Fruit fly (Drosophila melanogaster) whole organism, wandering third instar larva: ENCODE measurements around the gene Pcif1.

Experiments
- Abd-B ChIP-seq: fragments of >200 bp; optimal IDR thresholded peaks from 2 replicates; lab custom pipeline; 2017; ENCODE audit warnings: missing biosample characterization, missing genetic modification characterization
- CG32264 ChIP-seq: fragments of 200-800 bp; sonication (Bioruptor generic); optimal IDR thresholded peaks from 2 replicates; lab custom pipeline; 2016; ENCODE audit warnings: missing biosample characterization, missing genetic modification characterization
- CG9705 ChIP-seq: fragments of 200-800 bp; sonication (Bioruptor generic); optimal IDR thresholded peaks from 2 replicates; lab custom pipeline; 2018; ENCODE audit warnings: missing biosample characterization, mild to moderate bottlenecking, missing genetic modification characterization
- CrebA ChIP-seq: fragments of 200-800 bp; sonication (Bioruptor generic); optimal IDR thresholded peaks from 2 replicates; lab custom pipeline; 2016; ENCODE audit warnings: missing biosample characterization, mild to moderate bottlenecking, missing genetic modification characterization, borderline replicate concordance
- Dfd ChIP-seq: fragments of >200 bp; optimal IDR thresholded peaks from 2 replicates; lab custom pipeline; 2017; ENCODE audit warnings: missing biosample characterization, missing genetic modification characterization
- Dif ChIP-seq: fragments of 200-275, 200-300 bp; sonication (Bioruptor generic); optimal IDR thresholded peaks from 2 replicates; lab custom pipeline; 2018; ENCODE audit warnings: missing biosample characterization, missing genetic modification characterization; ENCODE audit not compliant: partially characterized antibody
- GATAd ChIP-seq: sonication (Bioruptor generic); optimal IDR thresholded peaks from 2 replicates; lab custom pipeline; 2016; ENCODE audit warnings: missing biosample characterization, missing genetic modification characterization
- HLH106 ChIP-seq: fragments of 200-800 bp; optimal IDR thresholded peaks from 3 replicates; lab custom pipeline; 2019; ENCODE audit warnings: missing biosample characterization, mild to moderate bottlenecking, missing genetic modification characterization, moderate library complexity
- Hnf4 ChIP-seq: fragments of 200-800 bp; sonication (Bioruptor generic); optimal IDR thresholded peaks from 2 replicates; lab custom pipeline; 2016; ENCODE audit warnings: missing biosample characterization, mild to moderate bottlenecking, missing genetic modification characterization
- Hr78 ChIP-seq: fragments of >200 bp; optimal IDR thresholded peaks from 2 replicates; lab custom pipeline; 2017; ENCODE audit warnings: missing biosample characterization, missing genetic modification characterization
- Hr83 ChIP-seq: fragments of 200-300 bp; sonication (Bioruptor generic); optimal IDR thresholded peaks from 2 replicates; lab custom pipeline; 2016; ENCODE audit warnings: missing biosample characterization, mild to moderate bottlenecking, missing genetic modification characterization, moderate library complexity; ENCODE audit not compliant: poor library complexity, severe bottlenecking
- Jra ChIP-seq: sonication (Bioruptor generic); optimal IDR thresholded peaks from 2 replicates; lab custom pipeline; 2016; ENCODE audit warnings: missing biosample characterization, missing genetic modification characterization
- Mio ChIP-seq: sonication (Bioruptor generic); optimal IDR thresholded peaks from 2 replicates; lab custom pipeline; 2016; ENCODE audit warnings: missing biosample characterization, missing genetic modification characterization
- Myc ChIP-seq: fragments of >200 bp; optimal IDR thresholded peaks from 2 replicates; lab custom pipeline; 2017
- N ChIP-seq: fragments of >200 bp; optimal IDR thresholded peaks from 2 replicates; lab custom pipeline; 2018; ENCODE audit warnings: missing biosample characterization, missing external identifiers, missing genetic modification characterization
- OdsH ChIP-seq: fragments of 200-800 bp; sonication (Bioruptor generic); optimal IDR thresholded peaks from 2 replicates; lab custom pipeline; 2016; ENCODE audit warnings: missing biosample characterization, mild to moderate bottlenecking, missing genetic modification characterization
- Rel ChIP-seq, 2 experiments: fragments of 200-800 bp; sonication (Bioruptor generic) in 1 of 2; optimal IDR thresholded peaks; 2 replicates in 1 of 2; 3 replicates in 1 of 2; lab custom pipeline; 2016 to 2019; ENCODE audit warnings: mild to moderate bottlenecking in 2 of 2, missing biosample characterization in 2 of 2, missing genetic modification characterization in 2 of 2, moderate library complexity in 1 of 2
- Sp1 ChIP-seq: fragments of 200-800 bp; sonication (Bioruptor generic); optimal IDR thresholded peaks from 3 replicates; lab custom pipeline; 2019; ENCODE audit warnings: missing biosample characterization, mild to moderate bottlenecking, missing genetic modification characterization, moderate library complexity
- Vsx2 ChIP-seq: fragments of 200-300, 225-300 bp; sonication (Bioruptor generic); optimal IDR thresholded peaks from 2 replicates; lab custom pipeline; 2018; ENCODE audit warnings: missing biosample characterization, missing genetic modification characterization; ENCODE audit not compliant: partially characterized antibody
- br ChIP-seq: fragments of 200-800 bp; sonication (Bioruptor generic); optimal IDR thresholded peaks from 2 replicates; lab custom pipeline; 2016; ENCODE audit warnings: missing biosample characterization, missing genetic modification characterization
- brk ChIP-seq: fragments of 200-800 bp; sonication (Bioruptor generic); optimal IDR thresholded peaks from 2 replicates; lab custom pipeline; 2016; ENCODE audit warnings: missing biosample characterization, mild to moderate bottlenecking, missing genetic modification characterization
- dl ChIP-seq, 2 experiments: fragments of 175-275, 200-275 bp in 1 of 2; fragments of 200-275 bp in 1 of 2; sonication (Bioruptor generic); optimal IDR thresholded peaks; lab custom pipeline; 2018; ENCODE audit warnings: mild to moderate bottlenecking in 2 of 2, missing biosample characterization in 2 of 2, missing genetic modification characterization in 2 of 2, moderate library complexity in 2 of 2; ENCODE audit not compliant: partially characterized antibody in 2 of 2, insufficient read depth in 1 of 2
- dmrt93B ChIP-seq: fragments of 200-800 bp; sonication (Bioruptor generic); optimal IDR thresholded peaks from 2 replicates; lab custom pipeline; 2018; ENCODE audit warnings: missing biosample characterization, mild to moderate bottlenecking, missing genetic modification characterization
- dsf ChIP-seq: sonication (Bioruptor generic); optimal IDR thresholded peaks from 2 replicates; lab custom pipeline; 2016; ENCODE audit warnings: missing biosample characterization, missing genetic modification characterization, borderline replicate concordance
- ey ChIP-seq: fragments of 200-800 bp; sonication (Bioruptor generic); optimal IDR thresholded peaks from 2 replicates; lab custom pipeline; 2016; ENCODE audit warnings: missing biosample characterization, missing genetic modification characterization
- foxo ChIP-seq, 2 experiments: fragments of 200-800 bp; sonication (Bioruptor generic); optimal IDR thresholded peaks; 2 replicates in 1 of 2; 3 replicates in 1 of 2; lab custom pipeline; 2016 to 2017; ENCODE audit warnings: missing biosample characterization in 2 of 2, missing genetic modification characterization in 2 of 2
- fru ChIP-seq: fragments of 200-800 bp; sonication (Bioruptor generic); optimal IDR thresholded peaks from 3 replicates; lab custom pipeline; 2016; ENCODE audit warnings: missing biosample characterization, mild to moderate bottlenecking, missing genetic modification characterization
- h ChIP-seq: fragments of 200-800 bp; sonication (Bioruptor generic); optimal IDR thresholded peaks from 3 replicates; lab custom pipeline; 2016; ENCODE audit warnings: missing biosample characterization, mild to moderate bottlenecking, missing genetic modification characterization
- jim ChIP-seq: fragments of 175-275, 200-325 bp; sonication (Bioruptor generic); optimal IDR thresholded peaks from 2 replicates; lab custom pipeline; 2016; ENCODE audit warnings: missing biosample characterization, mild to moderate bottlenecking, missing genetic modification characterization
- lola ChIP-seq: fragments of >200 bp; optimal IDR thresholded peaks from 2 replicates; lab custom pipeline; 2017; ENCODE audit warnings: missing biosample characterization, missing genetic modification characterization
- pan ChIP-seq: fragments of >200 bp; optimal IDR thresholded peaks from 2 replicates; lab custom pipeline; 2017
- psq ChIP-seq: fragments of 200-800 bp; sonication (Bioruptor generic); optimal IDR thresholded peaks from 3 replicates; lab custom pipeline; 2017; ENCODE audit warnings: missing biosample characterization, mild to moderate bottlenecking, missing genetic modification characterization, moderate library complexity
- rgr ChIP-seq: fragments of 200-800 bp; sonication (Bioruptor generic); optimal IDR thresholded peaks from 3 replicates; lab custom pipeline; 2016; ENCODE audit warnings: missing biosample characterization, mild to moderate bottlenecking, missing genetic modification characterization
- sage ChIP-seq: fragments of 200-800 bp; sonication (Bioruptor generic); optimal IDR thresholded peaks from 2 replicates; lab custom pipeline; 2016; ENCODE audit warnings: missing biosample characterization, mild to moderate bottlenecking, missing genetic modification characterization
- sv ChIP-seq: fragments of 200-800 bp; sonication (Bioruptor generic); optimal IDR thresholded peaks from 3 replicates; lab custom pipeline; 2016; ENCODE audit warnings: missing biosample characterization, missing genetic modification characterization
- tai ChIP-seq: sonication (Bioruptor generic); optimal IDR thresholded peaks from 2 replicates; lab custom pipeline; 2016; ENCODE audit warnings: missing biosample characterization, missing genetic modification characterization
- usp ChIP-seq: fragments of >200 bp; optimal IDR thresholded peaks from 2 replicates; lab custom pipeline; 2017; ENCODE audit warnings: missing biosample characterization, missing genetic modification characterization
- woc ChIP-seq: sonication (Bioruptor generic); optimal IDR thresholded peaks from 2 replicates; lab custom pipeline; 2016; ENCODE audit warnings: missing biosample characterization, mild to moderate bottlenecking, missing genetic modification characterization

Gene Pcif1

DNA sequence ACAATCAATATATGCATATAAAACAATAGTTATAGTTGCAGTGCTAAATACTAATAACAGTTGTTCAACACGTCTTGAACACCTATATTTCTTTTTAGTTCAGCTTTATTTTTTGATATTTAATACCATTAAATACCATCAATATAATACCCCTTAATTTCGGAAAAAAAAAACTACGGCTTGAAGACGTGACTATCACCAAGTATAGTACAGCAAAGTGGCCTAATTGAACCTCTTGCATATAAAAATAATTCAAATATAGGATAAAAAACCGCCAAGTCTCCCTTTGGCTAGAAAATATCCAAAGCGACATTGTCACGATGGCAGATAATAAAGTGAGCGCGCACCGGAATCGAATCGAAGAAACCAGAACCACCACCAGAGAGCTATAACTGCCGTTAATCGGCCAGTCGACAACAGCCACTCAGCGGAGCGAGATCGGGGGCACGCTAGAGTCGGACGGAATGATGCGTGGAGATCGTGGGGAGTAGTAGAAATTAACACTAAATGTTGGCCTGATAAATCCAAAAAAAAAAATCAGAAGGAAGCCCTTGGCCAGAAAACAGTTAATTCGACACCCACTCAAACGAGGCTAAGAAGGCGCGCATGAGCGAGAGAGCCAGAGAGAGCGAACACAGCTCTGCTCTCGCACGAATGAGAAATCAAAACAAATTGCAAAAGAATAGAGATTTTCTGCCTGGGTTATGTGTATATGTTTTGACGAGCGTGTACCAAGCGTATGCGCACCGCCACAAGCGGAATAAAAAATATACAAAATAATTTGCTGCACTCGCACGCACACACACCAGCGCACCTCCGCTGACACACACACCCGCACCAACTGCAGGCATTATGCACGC lies 955 bp downstream of the Pcif1 start (continued):
- TF ChIP-seq CG9705 (GFP tag; lab: Kevin White, UChicago): no peak
- no peak for TF ChIP-seq usp (GFP tag; lab: Kevin White, UChicago)
- TF ChIP-seq Hr83 (GFP tag; lab: Kevin White, UChicago): peak; percentile 24
- TF ChIP-seq Myc: peak; percentile 100
- peak; percentile 25 for TF ChIP-seq OdsH (GFP tag; lab: Kevin White, UChicago)
- peak; percentile 36 for TF ChIP-seq fru (GFP tag; lab: Kevin White, UChicago)
- TF ChIP-seq lola (GFP tag; lab: Kevin White, UChicago): no peak
- TF ChIP-seq Hr78: no peak
- no peak for TF ChIP-seq brk (GFP tag; lab: Kevin White, UChicago)
- TF ChIP-seq HLH106 (tag; lab: Kevin White, UChicago): peak; percentile 53
- TF ChIP-seq N (GFP tag; lab: Kevin White, UChicago): no peak
- peak; percentile 68 for TF ChIP-seq Sp1 (GFP tag; lab: Kevin White, UChicago)
- TF ChIP-seq h: peak; percentile 31
- TF ChIP-seq Abd-B (GFP tag; lab: Kevin White, UChicago): no peak
- no peak for TF ChIP-seq GATAd (GFP tag; lab: Kevin White, UChicago)

DNA sequence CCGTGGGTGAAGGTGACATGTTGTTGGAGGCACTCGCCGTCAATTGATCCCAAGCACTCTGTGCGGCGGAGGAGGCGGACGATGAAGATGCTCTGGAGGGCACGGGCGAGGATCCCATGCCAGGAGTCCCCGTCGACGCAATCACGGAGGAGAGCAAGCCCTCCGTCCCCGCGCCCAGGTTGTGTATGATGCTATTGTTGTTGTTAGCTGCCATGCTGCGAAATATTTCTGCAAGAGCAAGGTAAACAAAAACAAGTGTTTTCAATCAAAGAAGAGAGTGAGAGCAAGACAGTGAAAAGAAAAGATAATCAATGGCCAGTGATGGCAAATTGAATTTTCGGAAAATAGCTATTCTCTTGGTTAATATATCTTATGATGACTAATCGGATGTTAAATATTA lies 1.6 kb downstream of the Pcif1 start:
- TF ChIP-seq Rel (GFP tag; optimal IDR thresholded peaks at IDR 0.05; lab: Kevin White, UChicago) (no peak), Rel (tag; optimal IDR thresholded peaks at IDR 0.05; lab: Kevin White, UChicago) (peak; percentile 75), CG9705 (GFP tag; lab: Kevin White, UChicago) (no peak)

DNA sequence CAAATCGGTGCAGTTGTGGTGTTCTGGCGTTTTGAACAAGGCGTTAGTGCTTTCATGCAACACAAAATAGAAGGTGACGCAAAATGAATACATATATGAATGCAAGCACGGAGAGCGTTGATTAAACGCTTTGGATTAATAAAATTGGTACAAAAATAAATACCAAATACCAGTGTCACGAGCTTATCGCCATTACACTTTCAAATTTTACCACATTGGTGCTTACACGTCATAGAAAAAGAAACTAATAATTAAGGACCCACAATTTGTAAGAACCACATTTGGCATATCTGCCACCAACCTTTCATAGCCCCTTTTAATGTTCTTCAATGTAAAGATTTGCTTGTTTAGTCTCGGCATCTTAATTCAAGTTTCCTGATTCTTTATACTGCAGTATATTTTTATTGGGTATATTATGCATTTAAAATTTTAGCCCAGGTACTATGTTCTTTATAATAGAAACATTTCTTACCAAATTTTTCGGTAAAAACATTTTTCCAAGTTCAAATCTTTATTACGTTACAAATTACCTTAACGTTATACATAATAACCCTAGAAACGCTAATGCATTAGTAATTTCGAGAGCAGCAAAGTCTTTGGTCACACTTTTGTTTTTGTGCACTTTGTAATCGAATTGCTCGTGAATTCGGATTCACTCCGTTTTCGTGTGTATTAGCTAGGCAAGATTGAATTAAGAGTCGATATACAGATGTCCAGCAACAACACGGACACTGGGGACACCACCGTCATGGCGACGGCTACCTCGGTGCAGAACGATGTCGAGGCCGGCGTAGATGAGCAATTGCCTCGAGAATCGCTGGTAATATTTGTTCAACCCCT lies 7.6 kb downstream of the Pcif1 start, which contains the start of the genes Pex16 and Pex14:
Gene Pex16, minus strand, starts transcription at position 41 of the 840 bp plus-strand sequence.
Gene Pex14, plus strand, starts transcription at position 576 of the 840 bp plus-strand sequence.
- TF ChIP-seq jim (GFP tag; lab: Kevin White, UChicago) (no peak), OdsH (GFP tag; lab: Kevin White, UChicago) (peak; percentile 53), CG32264 (GFP tag; lab: Kevin White, UChicago) (no peak), Hr78 (no peak), tai (GFP tag; lab: Kevin White, UChicago) (no peak), foxo (GFP tag; optimal IDR thresholded peaks at IDR 0.05; lab: Kevin White, UChicago) (peak in 1 of 2 experiments; percentile 80), pan (no peak), Rel (GFP tag; optimal IDR thresholded peaks at IDR 0.05; lab: Kevin White, UChicago) (no peak), Rel (tag; optimal IDR thresholded peaks at IDR 0.05; lab: Kevin White, UChicago) (no peak), GATAd (GFP tag; lab: Kevin White, UChicago) (no peak), CG9705 (GFP tag; lab: Kevin White, UChicago) (peak; percentile 28), rgr (GFP tag; lab: Kevin White, UChicago) (peak; percentile 94), psq (GFP tag; lab: Kevin White, UChicago) (peak; percentile 38), Dfd (GFP tag; lab: Kevin White, UChicago) (no peak), Vsx2 (no peak), Jra (GFP tag; lab: Kevin White, UChicago) (no peak), dsf (GFP tag; lab: Kevin White, UChicago) (no peak), sage (GFP tag; lab: Kevin White, UChicago) (no peak), N (GFP tag; lab: Kevin White, UChicago) (no peak), br (GFP tag; lab: Kevin White, UChicago) (peak; percentile 65), h (peak; percentile 57), Myc (no peak), woc (GFP tag; lab: Kevin White, UChicago) (peak; percentile 80), usp (GFP tag; lab: Kevin White, UChicago) (no peak), lola (GFP tag; lab: Kevin White, UChicago) (no peak), ey (GFP tag; lab: Kevin White, UChicago) (peak; percentile 72), Mio (no peak), fru (GFP tag; lab: Kevin White, UChicago) (peak; percentile 69), Abd-B (GFP tag; lab: Kevin White, UChicago) (no peak), CrebA (GFP tag; lab: Kevin White, UChicago) (no peak), Hnf4 (GFP tag; lab: Kevin White, UChicago) (peak; percentile 56), dmrt93B (GFP tag; lab: Kevin White, UChicago) (no peak), brk (GFP tag; lab: Kevin White, UChicago) (no peak), HLH106 (tag; lab: Kevin White, UChicago) (peak; percentile 73), sv (GFP tag; lab: Kevin White, UChicago) (peak; percentile 66), Sp1 (GFP tag; lab: Kevin White, UChicago) (peak; percentile 52), Hr83 (GFP tag; lab: Kevin White, UChicago) (peak; percentile 24), dl (GFP tag; optimal IDR thresholded peaks at IDR 0.05; lab: Kevin White, UChicago; ENCODE audit: insufficient read depth in 1 of 2, partially characterized antibody in 2 of 2) (no peak), Dif (GFP tag; lab: Kevin White, UChicago) (no peak)
